Worm (Caenorhabditis elegans) whole organism, L4 larva: ENCODE results near the gene gpb-1.

Source experiments
- F10B5.3 ChIP-seq: sonication (generic microtip); optimal IDR thresholded peaks from 2 replicates; lab custom pipeline; 2016; ENCODE audit warnings: mild to moderate bottlenecking, missing genetic modification characterization, missing compliant biosample characterization
- F49E8.2 ChIP-seq: sonication (generic microtip); optimal IDR thresholded peaks from 2 replicates; lab custom pipeline; 2016; ENCODE audit warnings: missing compliant biosample characterization, mild to moderate bottlenecking, missing genetic modification characterization, borderline replicate concordance
- T20F7.1 ChIP-seq: fragments of 200-800 bp; sonication (Bioruptor generic); optimal IDR thresholded peaks from 2 replicates; lab custom pipeline; 2018; ENCODE audit warnings: mild to moderate bottlenecking, missing genetic modification characterization, missing compliant biosample characterization
- Y48G9A.11 ChIP-seq: fragments of 200-800 bp; sonication (Bioruptor generic); IDR thresholded peaks from 2 replicates; pipeline ENCODE4 v1.3.6; 2022; ENCODE audit warnings: missing genetic modification reagents, missing genetic modification characterization, missing compliant biosample characterization
- Y5F2A.4 ChIP-seq: fragments of 200-800 bp; sonication (Bioruptor generic); optimal IDR thresholded peaks from 2 replicates; lab custom pipeline; 2018; ENCODE audit warnings: mild to moderate bottlenecking, missing genetic modification characterization, missing compliant biosample characterization
- ZK546.5 ChIP-seq, 2 experiments: sonication (generic microtip); optimal IDR thresholded peaks; 2 replicates each; lab custom pipeline; 2017; ENCODE audit warnings: missing biosample characterization in 2 of 2, missing genetic modification characterization in 2 of 2
- aha-1 ChIP-seq: fragments of 150-350 bp; peaks from one replicate; lab custom pipeline; 2014; ENCODE audit warnings: missing biosample characterization, missing genetic modification characterization
- arid-1 ChIP-seq: fragments of 200-800 bp; sonication (Bioruptor generic); conservative IDR thresholded peaks from 2 replicates; pipeline ENCODE4 v1.3.6; 2022; ENCODE audit warnings: missing genetic modification reagents, missing genetic modification characterization, missing compliant biosample characterization
- ceh-44 ChIP-seq: fragments of 200-800 bp; sonication (Bioruptor generic); IDR thresholded peaks from 2 replicates; pipeline ENCODE4 v1.3.6; 2022; ENCODE audit warnings: missing genetic modification reagents, missing genetic modification characterization, missing compliant biosample characterization
- ceh-82 ChIP-seq: sonication (generic microtip); optimal IDR thresholded peaks from 2 replicates; lab custom pipeline; 2017; ENCODE audit warnings: missing biosample characterization, missing genetic modification characterization
- cey-2 ChIP-seq: sonication (generic microtip); optimal IDR thresholded peaks from 3 replicates; lab custom pipeline; 2017; ENCODE audit warnings: missing genetic modification characterization, mild to moderate bottlenecking, missing compliant biosample characterization, antibody characterized with exemption, borderline replicate concordance; ENCODE audit not compliant: insufficient read depth
- ctbp-1 ChIP-seq: fragments of 200-800 bp; sonication (Bioruptor generic); IDR thresholded peaks from 2 replicates; pipeline ENCODE4 v1.3.6; 2022; ENCODE audit warnings: missing genetic modification reagents, missing genetic modification characterization, missing compliant biosample characterization
- daf-12 ChIP-seq: fragments of 150-350 bp; optimal IDR thresholded peaks from 2 replicates; lab custom pipeline; 2014; ENCODE audit warnings: missing biosample characterization, missing genetic modification reagents, missing genetic modification characterization
- dpl-1 ChIP-seq: fragments of 150-350 bp; optimal IDR thresholded peaks from 2 replicates; lab custom pipeline; 2014; ENCODE audit warnings: missing biosample characterization, missing genetic modification reagents, missing genetic modification characterization
- fos-1 ChIP-seq: fragments of 150-350 bp; optimal IDR thresholded peaks from 2 replicates; lab custom pipeline; 2014; ENCODE audit warnings: missing biosample characterization, missing genetic modification characterization
- hlh-11 ChIP-seq: fragments of 200-800 bp; sonication (Bioruptor generic); optimal IDR thresholded peaks from 2 replicates; lab custom pipeline; 2018; ENCODE audit warnings: mild to moderate bottlenecking, missing genetic modification characterization, missing compliant biosample characterization
- hlh-30 ChIP-seq: sonication (generic microtip); optimal IDR thresholded peaks from 2 replicates; lab custom pipeline; 2017; ENCODE audit warnings: antibody characterized with exemption, mild to moderate bottlenecking, missing genetic modification characterization, missing compliant biosample characterization; ENCODE audit not compliant: insufficient read depth
- hmg-1.1 ChIP-seq: fragments of 200-800 bp; sonication (Bioruptor generic); IDR thresholded peaks from 2 replicates; pipeline ENCODE4 v1.3.6; 2022; ENCODE audit warnings: missing genetic modification reagents, missing genetic modification characterization, missing compliant biosample characterization
- jun-1 ChIP-seq: fragments of 150-350 bp; optimal IDR thresholded peaks from 2 replicates; lab custom pipeline; 2014; ENCODE audit warnings: missing biosample characterization, missing genetic modification reagents, missing genetic modification characterization
- lin-1 ChIP-seq: fragments of 200-800 bp; sonication (Bioruptor generic); IDR thresholded peaks from 2 replicates; pipeline ENCODE4 v1.3.6; 2022; ENCODE audit warnings: missing genetic modification reagents, missing genetic modification characterization, missing compliant biosample characterization
- lin-13 ChIP-seq: fragments of 150-350 bp; optimal IDR thresholded peaks from 2 replicates; lab custom pipeline; 2014; ENCODE audit warnings: missing biosample characterization, missing genetic modification reagents, missing genetic modification characterization
- lin-38 ChIP-seq: fragments of 200-800 bp; sonication (Bioruptor generic); IDR thresholded peaks from 2 replicates; pipeline ENCODE4 v1.3.6; 2022; ENCODE audit warnings: missing genetic modification reagents, missing genetic modification characterization, missing compliant biosample characterization
- lin-39 ChIP-seq: fragments of 150-350 bp; optimal IDR thresholded peaks from 2 replicates; lab custom pipeline; 2014; ENCODE audit warnings: missing biosample characterization, missing genetic modification reagents, missing genetic modification characterization
- madf-5 ChIP-seq, 2 experiments: fragments of 200-800 bp; sonication (Bioruptor generic); IDR thresholded peaks; 2 replicates each; pipeline ENCODE4 v1.3.6; 2022; ENCODE audit warnings: missing compliant biosample characterization in 2 of 2, missing genetic modification characterization in 2 of 2
- mdl-1 ChIP-seq, 2 experiments: fragments of 150-350 bp in 1 of 2; sonication (generic microtip) in 1 of 2; optimal IDR thresholded peaks; 2 replicates each; lab custom pipeline; 2014 to 2017; ENCODE audit warnings: missing biosample characterization in 2 of 2, missing genetic modification characterization in 2 of 2
- mep-1 ChIP-seq: fragments of 150-350 bp; sonication (generic microtip); optimal IDR thresholded peaks from 3 replicates; lab custom pipeline; 2014; ENCODE audit warnings: missing biosample characterization, missing genetic modification characterization
- mes-2 ChIP-seq: sonication (generic microtip); optimal IDR thresholded peaks from 2 replicates; lab custom pipeline; 2016; ENCODE audit warnings: missing genotype, mild to moderate bottlenecking, missing genetic modification characterization, missing compliant biosample characterization; ENCODE audit not compliant: poor library complexity, severe bottlenecking
- mxl-3 ChIP-seq: fragments of 200-800 bp; sonication (Bioruptor generic); optimal IDR thresholded peaks from 2 replicates; lab custom pipeline; 2018; ENCODE audit warnings: mild to moderate bottlenecking, missing genetic modification characterization, missing compliant biosample characterization
- nhr-11 ChIP-seq: fragments of 150-350 bp; optimal IDR thresholded peaks from 2 replicates; lab custom pipeline; 2014; ENCODE audit warnings: missing biosample characterization, missing genetic modification characterization
- nhr-111 ChIP-seq: fragments of 200-800 bp; sonication (Bioruptor generic); optimal IDR thresholded peaks from 2 replicates; lab custom pipeline; 2018; ENCODE audit warnings: mild to moderate bottlenecking, missing genetic modification characterization, missing compliant biosample characterization
- nhr-237 ChIP-seq: sonication (generic microtip); optimal IDR thresholded peaks from 2 replicates; lab custom pipeline; 2017; ENCODE audit warnings: missing biosample characterization, missing genetic modification characterization
- nhr-25 ChIP-seq: sonication (generic microtip); optimal IDR thresholded peaks from 2 replicates; lab custom pipeline; 2017; ENCODE audit warnings: missing genetic modification characterization, mild to moderate bottlenecking, missing compliant biosample characterization, antibody characterized with exemption, moderate library complexity, borderline replicate concordance; ENCODE audit not compliant: insufficient read depth
- nhr-28 ChIP-seq: fragments of 150-350 bp; optimal IDR thresholded peaks from 2 replicates; lab custom pipeline; 2014; ENCODE audit warnings: missing biosample characterization, missing genetic modification characterization
- nhr-41 ChIP-seq: fragments of 200-800 bp; sonication (Bioruptor generic); IDR thresholded peaks from 2 replicates; pipeline ENCODE4 v1.3.6; 2022; ENCODE audit warnings: missing genetic modification reagents, missing genetic modification characterization, missing compliant biosample characterization
- nhr-42 ChIP-seq: fragments of 200-800 bp; sonication (Bioruptor generic); IDR thresholded peaks from 2 replicates; pipeline ENCODE4 v1.3.6; 2022; ENCODE audit warnings: missing genetic modification characterization, missing compliant biosample characterization
- nhr-77 ChIP-seq: fragments of 150-350 bp; optimal IDR thresholded peaks from 2 replicates; lab custom pipeline; 2014; ENCODE audit warnings: missing biosample characterization, missing genetic modification characterization
- pha-4 ChIP-seq, 2 experiments: fragments of 150-350 bp in 1 of 2; fragments of 200-800 bp in 1 of 2; sonication (Bioruptor generic) in 1 of 2; IDR thresholded peaks in 1 of 2; optimal IDR thresholded peaks in 1 of 2; 2 replicates each; pipeline versions ENCODE4 v1.3.6 to Lab custom; 2014 to 2022; ENCODE audit warnings: missing genetic modification characterization in 2 of 2, missing genetic modification reagents in 2 of 2, missing biosample characterization in 1 of 2, missing compliant biosample characterization in 1 of 2
- pqm-1 ChIP-seq: sonication (generic microtip); optimal IDR thresholded peaks from 2 replicates; lab custom pipeline; 2017; ENCODE audit warnings: missing biosample characterization, missing genetic modification characterization
- sdz-12 ChIP-seq: fragments of 200-800 bp; sonication (Bioruptor generic); optimal IDR thresholded peaks from 2 replicates; lab custom pipeline; 2018; ENCODE audit warnings: mild to moderate bottlenecking, missing genetic modification characterization, missing compliant biosample characterization
- unc-130 ChIP-seq: sonication (generic microtip); optimal IDR thresholded peaks from 2 replicates; lab custom pipeline; 2016; ENCODE audit warnings: missing genetic modification reagents, missing genetic modification characterization, missing compliant biosample characterization
- unc-39 ChIP-seq: sonication (generic microtip); optimal IDR thresholded peaks from 2 replicates; lab custom pipeline; 2017; ENCODE audit warnings: missing biosample characterization, missing genetic modification characterization
- unc-62 ChIP-seq, 3 experiments: fragments of 150-350 bp in 1 of 3; sonication (generic microtip); optimal IDR thresholded peaks in 2 of 3; peaks in 1 of 3; 1 replicate in 1 of 3; 2 replicates in 2 of 3; lab custom pipeline; 2014 to 2017; ENCODE audit warnings: missing biosample characterization in 3 of 3, missing genetic modification characterization in 3 of 3, missing genetic modification reagents in 3 of 3, missing genotype in 1 of 3
- zfp-3 ChIP-seq: fragments of 200-800 bp; sonication (Bioruptor generic); conservative IDR thresholded peaks from 2 replicates; pipeline ENCODE4 v1.3.6; 2022; ENCODE audit warnings: missing genetic modification reagents, missing genetic modification characterization, missing compliant biosample characterization
- zip-11 ChIP-seq: fragments of 200-800 bp; sonication (Bioruptor generic); IDR thresholded peaks from 2 replicates; pipeline ENCODE4 v1.3.6; 2022; ENCODE audit warnings: missing genetic modification characterization, missing compliant biosample characterization
- zip-2 ChIP-seq: fragments of 150-350 bp; optimal IDR thresholded peaks from 2 replicates; lab custom pipeline; 2014; ENCODE audit warnings: missing biosample characterization, missing genetic modification characterization
- ztf-7 ChIP-seq: fragments of 150-350 bp; optimal IDR thresholded peaks from 2 replicates; lab custom pipeline; 2014; ENCODE audit warnings: missing biosample characterization, missing genetic modification characterization

Gene gpb-1

DNA sequence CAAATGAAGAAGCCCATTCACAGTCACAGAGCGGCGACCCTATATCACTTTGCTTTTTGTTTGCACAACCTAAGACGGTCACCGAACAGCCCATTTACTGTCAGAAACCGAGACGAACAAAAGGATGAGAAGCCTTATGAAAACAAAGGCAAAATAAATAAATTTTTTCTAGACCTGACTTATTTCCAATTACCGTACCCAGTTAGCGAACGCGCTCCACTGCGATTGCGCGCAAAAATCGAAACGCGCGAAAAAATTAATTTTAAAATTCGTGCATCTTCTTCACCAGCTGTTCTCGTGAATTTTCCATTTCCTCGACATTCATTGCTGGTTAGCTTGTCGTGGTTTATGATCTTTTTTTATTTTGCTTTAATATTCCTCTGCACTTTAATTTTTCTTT is 34.1 kb upstream of the gpb-1 start, which contains the start of gene F43G6.16 (continued):
- TF ChIP-seq arid-1 (no peak), pha-4 (GFP tag; IDR thresholded peaks at IDR 0.05; lab: Robert Waterston, UW) (no peak), pha-4 (tag; optimal IDR thresholded peaks at IDR 0.05; lab: Kevin White, UChicago) (no peak), daf-12 (tag; lab: Kevin White, UChicago) (no peak), Y48G9A.11 (GFP tag; lab: Robert Waterston, UW) (peak; percentile 73), nhr-41 (GFP tag; lab: Robert Waterston, UW) (no peak), F49E8.2 (tag; lab: Kevin White, UChicago) (peak; percentile 90), F10B5.3 (tag; lab: Kevin White, UChicago) (no peak), ceh-44 (GFP tag; lab: Robert Waterston, UW) (peak; percentile 75; the same call in 1 of the 2 replicates), mxl-3 (GFP tag; lab: Kevin White, UChicago) (no peak), zip-2 (no peak), aha-1 (no peak), pqm-1 (no peak), T20F7.1 (GFP tag; lab: Kevin White, UChicago) (no peak), nhr-11 (no peak), nhr-28 (tag; lab: Kevin White, UChicago) (no peak), nhr-111 (GFP tag; lab: Kevin White, UChicago) (no peak), nhr-237 (tag; lab: Kevin White, UChicago) (no peak)
- TF ChIP-seq, all 104 proteins: peak for 9

ce11 chrII:11777893-11778480 is 29.6 kb upstream of the gpb-1 start, which contains the start of the genes patr-1 and dna-2:
Gene patr-1, minus strand, starts transcription at chrII:11777943.
Gene dna-2, plus strand, starts transcription at chrII:11778430.
- TF ChIP-seq F49E8.2 (tag; lab: Kevin White, UChicago) (no peak), hlh-30 (tag; lab: Kevin White, UChicago) (peak; percentile 64), unc-130 (GFP tag; lab: Kevin White, UChicago) (peak; percentile 37), Y5F2A.4 (GFP tag; lab: Kevin White, UChicago) (no peak), madf-5 (GFP tag; IDR thresholded peaks at IDR 0.05; lab: Robert Waterston, UW) (no peak), pha-4 (GFP tag; IDR thresholded peaks at IDR 0.05; lab: Robert Waterston, UW) (no peak), pha-4 (tag; optimal IDR thresholded peaks at IDR 0.05; lab: Kevin White, UChicago) (no peak), hlh-11 (peak; percentile 59), T20F7.1 (GFP tag; lab: Kevin White, UChicago) (no peak), zip-2 (no peak), jun-1 (tag; lab: Kevin White, UChicago) (no peak), unc-62 (GFP tag; optimal IDR thresholded peaks at IDR 0.05 in 1 of 2; lab: Kevin White, UChicago) (peak in 1 of 2 experiments; percentile 59), unc-62 (tag; optimal IDR thresholded peaks at IDR 0.05; lab: Kevin White, UChicago) (no peak), lin-39 (tag; lab: Kevin White, UChicago) (no peak), zip-11 (GFP tag; lab: Robert Waterston, UW) (no peak), lin-38 (GFP tag; lab: Robert Waterston, UW) (peak; percentile 65), dpl-1 (GFP tag; lab: Kevin White, UChicago) (peak; percentile 85), unc-39 (tag; lab: Kevin White, UChicago) (no peak), nhr-25 (no peak), mdl-1 (tag; optimal IDR thresholded peaks at IDR 0.05; lab: Kevin White, UChicago) (peak; percentile 23 to 65), ZK546.5 (tag; optimal IDR thresholded peaks at IDR 0.05; lab: Kevin White, UChicago) (no peak), fos-1 (tag; lab: Kevin White, UChicago) (no peak), hmg-1.1 (GFP tag; lab: Robert Waterston, UW) (peak; percentile 64; the same call in 1 of the 2 replicates), ctbp-1 (GFP tag; lab: Robert Waterston, UW) (no peak), ceh-82 (tag; lab: Kevin White, UChicago) (no peak), aha-1 (peak; percentile 98), lin-13 (GFP tag; lab: Kevin White, UChicago) (peak; percentile 31), mxl-3 (GFP tag; lab: Kevin White, UChicago) (no peak), ztf-7 (no peak), mep-1 (tag; lab: Kevin White, UChicago) (peak; percentile 55), nhr-77 (tag; lab: Kevin White, UChicago) (no peak), cey-2 (no peak), lin-1 (GFP tag; lab: Robert Waterston, UW) (no peak), zfp-3 (GFP tag; lab: Robert Waterston, UW) (0 out of 2 replicates have a peak, but pooled peaks have one; percentile 30), mes-2 (tag; lab: Kevin White, UChicago) (peak; percentile 74), sdz-12 (GFP tag; lab: Kevin White, UChicago) (no peak), nhr-42 (GFP tag; lab: Robert Waterston, UW) (peak; percentile 19; the same call in 1 of the 2 replicates)
